Worm (Caenorhabditis elegans): ENCODE data around the gene nspc-7.

nspc-7 gene

DNA sequence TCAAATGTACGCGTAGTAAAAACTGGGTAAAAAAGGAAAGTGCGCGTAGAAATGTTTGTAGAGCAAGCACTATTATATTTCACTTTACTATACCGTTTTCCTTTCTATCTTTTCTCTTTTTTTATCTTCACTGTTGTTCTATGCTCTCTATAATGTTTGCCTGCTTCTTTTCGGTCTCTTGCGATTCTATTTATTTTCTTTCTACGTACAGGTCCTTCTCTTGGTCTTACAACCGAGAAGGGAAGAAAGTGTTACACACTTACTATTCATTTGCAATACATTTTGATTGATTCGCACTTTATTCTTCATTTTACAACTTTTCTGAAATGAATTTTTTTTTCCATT, 22.8 kb downstream of the nspc-7 start:
- no peak for TF ChIP-seq tra-4 (tag; optimal IDR thresholded peaks at IDR 0.05)
- TF ChIP-seq ets-7 (tag; optimal IDR thresholded peaks at IDR 0.05): no peak
- TF ChIP-seq F13C5.2 (tag; optimal IDR thresholded peaks at IDR 0.05): no peak
- TF ChIP-seq scrt-1 (GFP tag; IDR thresholded peaks at IDR 0.05): no peak
- TF ChIP-seq ceh-36 (tag; optimal IDR thresholded peaks at IDR 0.05): no peak
- no peak for TF ChIP-seq pes-1 (GFP tag; IDR thresholded peaks at IDR 0.05)
- no peak for TF ChIP-seq hnd-1 (tag; optimal IDR thresholded peaks at IDR 0.05)
- TF ChIP-seq aly-1 (tag; optimal IDR thresholded peaks at IDR 0.05): no peak
- TF ChIP-seq ceh-13 (GFP tag; optimal IDR thresholded peaks at IDR 0.05): no peak
- no peak for TF ChIP-seq flt-1 (GFP tag; IDR thresholded peaks at IDR 0.05)
- no peak for TF ChIP-seq hmbx-1 (tag; optimal IDR thresholded peaks at IDR 0.05)
- TF ChIP-seq sea-1 (GFP tag; conservative IDR thresholded peaks at IDR 0.05): no peak
- TF ChIP-seq tbx-11 (GFP tag; IDR thresholded peaks at IDR 0.05): no peak
- no peak for TF ChIP-seq ama-1 (optimal IDR thresholded peaks at IDR 0.05)
- no peak for TF ChIP-seq tbx-37 (GFP tag; conservative IDR thresholded peaks at IDR 0.05)
- no peak for TF ChIP-seq hmg-4 (GFP tag; optimal IDR thresholded peaks at IDR 0.05)
- TF ChIP-seq B0310.2 (tag; optimal IDR thresholded peaks at IDR 0.05): no peak

ce11 chrX:8565810-8566416, 24.3 kb downstream of the nspc-7 start:
- no peak for TF ChIP-seq flt-1 (GFP tag; IDR thresholded peaks at IDR 0.05)
- peak; percentile 21 for TF ChIP-seq F13C5.2 (tag; optimal IDR thresholded peaks at IDR 0.05)
- peak; percentile 59 for TF ChIP-seq hmg-4 (GFP tag; optimal IDR thresholded peaks at IDR 0.05)
- no peak for TF ChIP-seq ceh-13 (GFP tag; optimal IDR thresholded peaks at IDR 0.05)

- no peak for TF ChIP-seq tbx-37 (GFP tag; conservative IDR thresholded peaks at IDR 0.05)
- TF ChIP-seq scrt-1 (GFP tag; IDR thresholded peaks at IDR 0.05): no peak
- no peak for TF ChIP-seq sea-1 (GFP tag; conservative IDR thresholded peaks at IDR 0.05)
- TF ChIP-seq ama-1 (optimal IDR thresholded peaks at IDR 0.05): no peak
- no peak for TF ChIP-seq aly-1 (tag; optimal IDR thresholded peaks at IDR 0.05)
These were observed 24.9 kb downstream of the nspc-7 start for ce11 chrX:8566521-8567032.

- TF ChIP-seq scrt-1 (GFP tag; IDR thresholded peaks at IDR 0.05): no peak
- no peak for TF ChIP-seq ceh-13 (GFP tag; optimal IDR thresholded peaks at IDR 0.05)
- no peak for TF ChIP-seq hmg-4 (GFP tag; optimal IDR thresholded peaks at IDR 0.05)
- TF ChIP-seq ets-7 (tag; optimal IDR thresholded peaks at IDR 0.05): no peak
- TF ChIP-seq ama-1 (optimal IDR thresholded peaks at IDR 0.05): no peak
- TF ChIP-seq flt-1 (GFP tag; IDR thresholded peaks at IDR 0.05): no peak
- no peak for TF ChIP-seq hnd-1 (tag; optimal IDR thresholded peaks at IDR 0.05)
- TF ChIP-seq B0310.2 (tag; optimal IDR thresholded peaks at IDR 0.05): no peak
- no peak for TF ChIP-seq ceh-36 (tag; optimal IDR thresholded peaks at IDR 0.05)
- no peak for TF ChIP-seq F13C5.2 (tag; optimal IDR thresholded peaks at IDR 0.05)
- no peak for TF ChIP-seq tbx-37 (GFP tag; conservative IDR thresholded peaks at IDR 0.05)
- no peak for TF ChIP-seq tra-4 (tag; optimal IDR thresholded peaks at IDR 0.05)
- TF ChIP-seq sea-1 (GFP tag; conservative IDR thresholded peaks at IDR 0.05): no peak
- TF ChIP-seq tbx-11 (GFP tag; IDR thresholded peaks at IDR 0.05): no peak
These were observed 25.5 kb downstream of the nspc-7 start for ce11 chrX:8567166-8567565.

DNA sequence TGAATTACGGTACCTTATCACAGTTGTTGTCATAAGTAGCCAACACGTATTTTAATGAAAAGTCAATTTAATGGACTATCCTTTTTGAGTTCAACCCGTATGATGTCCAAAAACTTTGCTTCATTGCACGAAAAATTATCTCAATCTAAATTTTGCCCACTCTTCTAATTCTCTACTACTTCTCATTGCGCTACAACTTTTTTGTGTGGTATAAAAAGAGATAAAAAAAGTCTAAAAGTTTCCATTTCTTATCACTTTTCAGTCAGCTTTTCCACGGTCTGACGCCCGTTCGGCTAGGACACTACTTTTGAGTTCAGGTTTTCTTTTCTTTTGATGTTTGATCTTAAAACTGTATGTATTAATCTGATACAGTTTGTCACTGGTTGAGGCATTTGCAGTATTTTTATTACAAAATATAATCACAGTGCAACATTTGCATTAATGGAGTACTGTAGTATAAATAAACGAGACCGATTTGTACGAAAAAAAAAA, 26.2 kb downstream of the nspc-7 start:
- no peak for TF ChIP-seq sea-1 (GFP tag; conservative IDR thresholded peaks at IDR 0.05)
- no peak for TF ChIP-seq hnd-1 (tag; optimal IDR thresholded peaks at IDR 0.05)
- no peak for TF ChIP-seq tbx-11 (GFP tag; IDR thresholded peaks at IDR 0.05)
- no peak for TF ChIP-seq hmg-4 (GFP tag; optimal IDR thresholded peaks at IDR 0.05)
- no peak for TF ChIP-seq flt-1 (GFP tag; IDR thresholded peaks at IDR 0.05)
- no peak for TF ChIP-seq tbx-37 (GFP tag; conservative IDR thresholded peaks at IDR 0.05)
- no peak for TF ChIP-seq scrt-1 (GFP tag; IDR thresholded peaks at IDR 0.05)
- TF ChIP-seq ets-7 (tag; optimal IDR thresholded peaks at IDR 0.05): no peak
- no peak for TF ChIP-seq pes-1 (GFP tag; IDR thresholded peaks at IDR 0.05)
- TF ChIP-seq F13C5.2 (tag; optimal IDR thresholded peaks at IDR 0.05): no peak
- TF ChIP-seq B0310.2 (tag; optimal IDR thresholded peaks at IDR 0.05): no peak
- TF ChIP-seq ceh-13 (GFP tag; optimal IDR thresholded peaks at IDR 0.05): no peak
- TF ChIP-seq ama-1 (optimal IDR thresholded peaks at IDR 0.05): no peak
- no peak for TF ChIP-seq tra-4 (tag; optimal IDR thresholded peaks at IDR 0.05)
- no peak for TF ChIP-seq ceh-36 (tag; optimal IDR thresholded peaks at IDR 0.05)
- no peak for TF ChIP-seq hmbx-1 (tag; optimal IDR thresholded peaks at IDR 0.05)

DNA sequence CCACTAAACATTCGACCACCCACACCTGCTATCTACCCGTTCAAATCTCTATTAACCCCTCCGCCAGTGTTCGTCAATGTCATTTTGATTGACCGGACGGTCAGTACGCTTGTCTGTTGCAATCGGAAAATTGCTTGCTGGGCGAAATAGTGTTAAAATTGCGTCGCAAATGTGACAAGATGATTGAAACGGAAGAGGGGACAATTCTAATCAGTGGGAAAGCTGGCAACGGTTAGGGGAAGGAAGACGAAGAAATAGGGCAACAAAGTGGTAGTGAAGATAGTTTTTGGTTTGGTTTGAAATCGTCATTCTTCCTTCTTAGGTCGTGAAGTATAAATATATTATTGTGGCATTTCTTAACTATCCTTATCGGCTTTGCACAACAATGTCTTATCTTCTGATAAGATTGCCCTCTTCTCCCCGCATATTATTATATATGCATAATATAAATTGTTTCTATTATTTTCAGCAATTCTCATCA, 26.8 kb downstream of the nspc-7 start:
- TF ChIP-seq ets-7 (tag; optimal IDR thresholded peaks at IDR 0.05) (no peak), ceh-13 (GFP tag; optimal IDR thresholded peaks at IDR 0.05) (no peak), hmg-4 (GFP tag; optimal IDR thresholded peaks at IDR 0.05) (peak; percentile 3)

ce11 chrX:8569159-8569558, 27.5 kb downstream of the nspc-7 start:
- TF ChIP-seq F13C5.2 (tag; optimal IDR thresholded peaks at IDR 0.05) (no peak), hmg-4 (GFP tag; optimal IDR thresholded peaks at IDR 0.05) (peak; percentile 67)

- TF ChIP-seq hnd-1 (tag; optimal IDR thresholded peaks at IDR 0.05) (no peak), pes-1 (GFP tag; IDR thresholded peaks at IDR 0.05) (no peak), hmbx-1 (tag; optimal IDR thresholded peaks at IDR 0.05) (no peak), B0310.2 (tag; optimal IDR thresholded peaks at IDR 0.05) (no peak), ama-1 (optimal IDR thresholded peaks at IDR 0.05) (no peak), ceh-13 (GFP tag; optimal IDR thresholded peaks at IDR 0.05) (no peak), hmg-4 (GFP tag; optimal IDR thresholded peaks at IDR 0.05) (no peak), ets-7 (tag; optimal IDR thresholded peaks at IDR 0.05) (no peak), tbx-11 (GFP tag; IDR thresholded peaks at IDR 0.05) (no peak), tbx-37 (GFP tag; conservative IDR thresholded peaks at IDR 0.05) (no peak), F13C5.2 (tag; optimal IDR thresholded peaks at IDR 0.05) (no peak), tra-4 (tag; optimal IDR thresholded peaks at IDR 0.05) (no peak), flt-1 (GFP tag; IDR thresholded peaks at IDR 0.05) (no peak), ceh-36 (tag; optimal IDR thresholded peaks at IDR 0.05) (no peak)
These were observed 29.4 kb downstream of the nspc-7 start, which contains the start of gene jmjd-3.1 for ce11 chrX:8570997-8571517. Gene jmjd-3.1 (plus strand): TSS chrX:8571047.

Data from whole organism, early embryonic.